Fruit fly (Drosophila melanogaster): ENCODE measurements around the gene CG32564.

dm6 chrX:17175558-17176189 lies 30.5 kb upstream of the CG32564 start:
- TF ChIP-seq Clk (GFP tag; optimal IDR thresholded peaks at IDR 0.05), result no peak
- TF ChIP-seq kay (GFP tag; ENCODE audit: borderline replicate concordance), result no peak
- no peak for TF ChIP-seq toe (GFP tag; optimal IDR thresholded peaks at IDR 0.05)
- peak; percentile 53 for TF ChIP-seq bab1 (GFP tag; optimal IDR thresholded peaks at IDR 0.05)
- TF ChIP-seq Hr96 (GFP tag; optimal IDR thresholded peaks at IDR 0.05), result peak; percentile 54
- TF ChIP-seq CG5204 (GFP tag; optimal IDR thresholded peaks at IDR 0.05), result no peak
- no peak for TF ChIP-seq CG14711 (tag; optimal IDR thresholded peaks at IDR 0.05)
- peak; percentile 42 for TF ChIP-seq Crg-1 (GFP tag; optimal IDR thresholded peaks at IDR 0.05)
- TF ChIP-seq CG11617 (GFP tag; optimal IDR thresholded peaks at IDR 0.05), result no peak
- no peak for TF ChIP-seq tj (GFP tag; optimal IDR thresholded peaks at IDR 0.05)
- no peak for TF ChIP-seq CG7045 (GFP tag; optimal IDR thresholded peaks at IDR 0.05)
- TF ChIP-seq cnc (optimal IDR thresholded peaks at IDR 0.05), result no peak

Data from whole organism, adult.